Fruit fly (Drosophila melanogaster) whole organism, wandering third instar larva: ENCODE results near the gene Dci.

Source experiments
- Abd-B ChIP-seq: fragments of >200 bp; optimal IDR thresholded peaks from 2 replicates; lab custom pipeline; 2017; ENCODE audit warnings: missing biosample characterization, missing genetic modification characterization
- CrebA ChIP-seq: fragments of 200-800 bp; sonication (Bioruptor generic); optimal IDR thresholded peaks from 2 replicates; lab custom pipeline; 2016; ENCODE audit warnings: missing biosample characterization, mild to moderate bottlenecking, missing genetic modification characterization, borderline replicate concordance
- Dif ChIP-seq: fragments of 200-275, 200-300 bp; sonication (Bioruptor generic); optimal IDR thresholded peaks from 2 replicates; lab custom pipeline; 2018; ENCODE audit warnings: missing biosample characterization, missing genetic modification characterization; ENCODE audit not compliant: partially characterized antibody
- GATAd ChIP-seq: sonication (Bioruptor generic); optimal IDR thresholded peaks from 2 replicates; lab custom pipeline; 2016; ENCODE audit warnings: missing biosample characterization, missing genetic modification characterization
- Myc ChIP-seq: fragments of >200 bp; optimal IDR thresholded peaks from 2 replicates; lab custom pipeline; 2017
- OdsH ChIP-seq: fragments of 200-800 bp; sonication (Bioruptor generic); optimal IDR thresholded peaks from 2 replicates; lab custom pipeline; 2016; ENCODE audit warnings: missing biosample characterization, mild to moderate bottlenecking, missing genetic modification characterization
- Sp1 ChIP-seq: fragments of 200-800 bp; sonication (Bioruptor generic); optimal IDR thresholded peaks from 3 replicates; lab custom pipeline; 2019; ENCODE audit warnings: missing biosample characterization, mild to moderate bottlenecking, missing genetic modification characterization, moderate library complexity
- fru ChIP-seq: fragments of 200-800 bp; sonication (Bioruptor generic); optimal IDR thresholded peaks from 3 replicates; lab custom pipeline; 2016; ENCODE audit warnings: missing biosample characterization, mild to moderate bottlenecking, missing genetic modification characterization
- h ChIP-seq: fragments of 200-800 bp; sonication (Bioruptor generic); optimal IDR thresholded peaks from 3 replicates; lab custom pipeline; 2016; ENCODE audit warnings: missing biosample characterization, mild to moderate bottlenecking, missing genetic modification characterization
- usp ChIP-seq: fragments of >200 bp; optimal IDR thresholded peaks from 2 replicates; lab custom pipeline; 2017; ENCODE audit warnings: missing biosample characterization, missing genetic modification characterization

- TF ChIP-seq OdsH (GFP tag; lab: Kevin White, UChicago) = no peak
- no peak for TF ChIP-seq GATAd
- no peak for TF ChIP-seq Sp1
- no peak for TF ChIP-seq fru (GFP tag; lab: Kevin White, UChicago)
- TF ChIP-seq CrebA (GFP tag; lab: Kevin White, UChicago) = no peak
- no peak for TF ChIP-seq usp
- no peak for TF ChIP-seq Abd-B (GFP tag; lab: Kevin White, UChicago)
- no peak for TF ChIP-seq h (GFP tag; lab: Kevin White, UChicago)
- TF ChIP-seq Myc (lab: Kevin White, UChicago) = no peak
- TF ChIP-seq Dif (GFP tag; lab: Kevin White, UChicago) = no peak
These were observed 33.9 kb downstream of the Dci start for dm6 chr3L:885006-885405.
